Worm (Caenorhabditis elegans) whole organism, young adult: Measurements from ENCODE around the gene srx-19.
A peak's percentile ranks its signal among the peaks of the same experiment; 100 is the strongest.

Source experiments
- F10E7.11 ChIP-seq: sonication (generic microtip); optimal IDR thresholded peaks from 2 replicates; lab custom pipeline; 2017; ENCODE audit warnings: mild to moderate bottlenecking, missing genetic modification characterization, moderate library complexity, missing compliant biosample characterization
- F22D6.2 ChIP-seq: sonication (generic microtip); optimal IDR thresholded peaks from 2 replicates; lab custom pipeline; 2016; ENCODE audit warnings: mild to moderate bottlenecking, missing genetic modification characterization, missing compliant biosample characterization
- F23B12.7 ChIP-seq: sonication (generic microtip); optimal IDR thresholded peaks from 2 replicates; lab custom pipeline; 2017; ENCODE audit warnings: missing genetic modification characterization, mild to moderate bottlenecking, missing compliant biosample characterization, antibody characterized with exemption, moderate library complexity; ENCODE audit not compliant: insufficient read depth
- F33H1.4 ChIP-seq: fragments of 200-800 bp; sonication (Bioruptor generic); IDR thresholded peaks from 2 replicates; pipeline ENCODE4 v1.3.6; 2022; ENCODE audit warnings: missing genetic modification reagents, missing genetic modification characterization, missing compliant biosample characterization
- F49E8.2 ChIP-seq: sonication (generic microtip); optimal IDR thresholded peaks from 3 replicates; lab custom pipeline; 2017; ENCODE audit warnings: missing genetic modification characterization, mild to moderate bottlenecking, missing compliant biosample characterization, antibody characterized with exemption, moderate library complexity; ENCODE audit not compliant: insufficient read depth
- F52B5.7 ChIP-seq: sonication (generic microtip); optimal IDR thresholded peaks from 2 replicates; lab custom pipeline; 2016; ENCODE audit warnings: mild to moderate bottlenecking, missing genetic modification characterization, missing compliant biosample characterization
- F57A8.1 ChIP-seq: fragments of 200-800 bp; sonication (Bioruptor generic); optimal IDR thresholded peaks from 2 replicates; lab custom pipeline; 2018; ENCODE audit warnings: mild to moderate bottlenecking, missing genetic modification characterization, moderate library complexity, missing compliant biosample characterization
- K12H6.12 ChIP-seq: fragments of 200-800 bp; sonication (Bioruptor generic); optimal IDR thresholded peaks from 2 replicates; lab custom pipeline; 2018; ENCODE audit warnings: mild to moderate bottlenecking, missing genetic modification characterization, missing compliant biosample characterization
- Y53F4B.3 ChIP-seq: fragments of 200-800 bp; sonication (Bioruptor generic); IDR thresholded peaks from 2 replicates; pipeline ENCODE4 v1.3.6; 2022; ENCODE audit warnings: missing genetic modification reagents, missing genetic modification characterization, missing compliant biosample characterization
- Y53G8AR.9 ChIP-seq: fragments of 200-800 bp; sonication (Bioruptor generic); conservative IDR thresholded peaks from 2 replicates; pipeline ENCODE4 v1.3.6; 2022; ENCODE audit warnings: missing genetic modification reagents, missing genetic modification characterization, missing compliant biosample characterization
- aptf-3 ChIP-seq: fragments of 200-800 bp; sonication (Bioruptor generic); IDR thresholded peaks from 2 replicates; pipeline ENCODE4 v1.3.6; 2022; ENCODE audit warnings: missing genetic modification characterization, missing compliant biosample characterization
- attf-3 ChIP-seq: fragments of 200-800 bp; sonication (Bioruptor generic); conservative IDR thresholded peaks from 2 replicates; pipeline ENCODE4 v1.3.6; 2022; ENCODE audit warnings: missing genetic modification reagents, missing genetic modification characterization, missing compliant biosample characterization
- bed-1 ChIP-seq: fragments of 200-800 bp; sonication (Bioruptor generic); IDR thresholded peaks from 2 replicates; pipeline ENCODE4 v1.3.6; 2022; ENCODE audit warnings: missing genetic modification reagents, missing genetic modification characterization, missing compliant biosample characterization
- bed-2 ChIP-seq: fragments of 200-800 bp; sonication (Bioruptor generic); IDR thresholded peaks from 2 replicates; pipeline ENCODE4 v1.3.6; 2022; ENCODE audit warnings: missing genetic modification reagents, missing genetic modification characterization, missing compliant biosample characterization
- ccch-3 ChIP-seq: fragments of 200-800 bp; sonication (Bioruptor generic); optimal IDR thresholded peaks from 2 replicates; lab custom pipeline; 2018; ENCODE audit warnings: mild to moderate bottlenecking, missing genetic modification characterization, missing compliant biosample characterization
- cebp-1 ChIP-seq, 2 experiments: fragments of 200-800 bp in 1 of 2; sonication (Bioruptor generic) in 1 of 2; sonication (generic microtip) in 1 of 2; IDR thresholded peaks in 1 of 2; optimal IDR thresholded peaks in 1 of 2; 2 replicates each; pipeline versions ENCODE4 v1.3.6 to Lab custom; 2017 to 2022; ENCODE audit warnings: missing compliant biosample characterization in 2 of 2, missing genetic modification characterization in 2 of 2, mild to moderate bottlenecking in 1 of 2, missing genetic modification reagents in 1 of 2, moderate library complexity in 1 of 2
- ceh-91 ChIP-seq: fragments of 200-800 bp; sonication (Bioruptor generic); IDR thresholded peaks from 2 replicates; pipeline ENCODE4 v1.3.6; 2022; ENCODE audit warnings: missing genetic modification reagents, missing genetic modification characterization, missing compliant biosample characterization
- die-1 ChIP-seq: sonication (generic microtip); optimal IDR thresholded peaks from 2 replicates; lab custom pipeline; 2016; ENCODE audit warnings: missing genotype, mild to moderate bottlenecking, missing genetic modification characterization, missing compliant biosample characterization
- dox-1 ChIP-seq: fragments of 200-800 bp; sonication (Bioruptor generic); IDR thresholded peaks from 2 replicates; pipeline ENCODE4 v1.3.6; 2022; ENCODE audit warnings: missing genetic modification reagents, missing genetic modification characterization, missing compliant biosample characterization
- dpff-1 ChIP-seq: sonication (generic microtip); optimal IDR thresholded peaks from 2 replicates; lab custom pipeline; 2017; ENCODE audit warnings: mild to moderate bottlenecking, missing genetic modification characterization, missing compliant biosample characterization
- ekl-4 ChIP-seq: fragments of 200-800 bp; sonication (Bioruptor generic); IDR thresholded peaks from 2 replicates; pipeline ENCODE4 v1.3.6; 2022; ENCODE audit warnings: missing genetic modification reagents, missing genetic modification characterization, missing compliant biosample characterization
- ets-4 ChIP-seq: fragments of 200-800 bp; sonication (Bioruptor generic); optimal IDR thresholded peaks from 2 replicates; lab custom pipeline; 2018; ENCODE audit warnings: mild to moderate bottlenecking, missing genetic modification characterization, missing compliant biosample characterization
- fkh-3 ChIP-seq: sonication (generic microtip); optimal IDR thresholded peaks from 2 replicates; lab custom pipeline; 2016; ENCODE audit warnings: mild to moderate bottlenecking, missing genetic modification characterization, missing compliant biosample characterization
- hlh-12 ChIP-seq: sonication (generic microtip); optimal IDR thresholded peaks from 2 replicates; lab custom pipeline; 2016; ENCODE audit warnings: missing genetic modification characterization, missing compliant biosample characterization
- hmg-1.2 ChIP-seq: fragments of 200-800 bp; sonication (Bioruptor generic); IDR thresholded peaks from 2 replicates; pipeline ENCODE4 v1.3.6; 2022; ENCODE audit warnings: missing genetic modification reagents, missing genetic modification characterization, missing compliant biosample characterization
- hsf-1 ChIP-seq: fragments of 200-800 bp; sonication (Bioruptor generic); IDR thresholded peaks from 2 replicates; pipeline ENCODE4 v1.3.6; 2022; ENCODE audit warnings: missing genetic modification reagents, missing genetic modification characterization, missing compliant biosample characterization
- lin-26 ChIP-seq: fragments of 200-800 bp; sonication (Bioruptor generic); IDR thresholded peaks from 2 replicates; pipeline ENCODE4 v1.3.6; 2022; ENCODE audit warnings: missing genetic modification reagents, missing genetic modification characterization, missing compliant biosample characterization
- lin-54 ChIP-seq: fragments of 200-800 bp; sonication (Bioruptor generic); optimal IDR thresholded peaks from 2 replicates; lab custom pipeline; 2018; ENCODE audit warnings: mild to moderate bottlenecking, missing genetic modification characterization, missing compliant biosample characterization
- lsl-1 ChIP-seq: fragments of 200-800 bp; sonication (Bioruptor generic); optimal IDR thresholded peaks from 2 replicates; lab custom pipeline; 2018; ENCODE audit warnings: mild to moderate bottlenecking, missing genetic modification characterization, moderate library complexity, missing compliant biosample characterization
- madf-10 ChIP-seq: sonication (generic microtip); optimal IDR thresholded peaks from 2 replicates; lab custom pipeline; 2016; ENCODE audit warnings: mild to moderate bottlenecking, missing genetic modification characterization, missing compliant biosample characterization
- madf-3 ChIP-seq: fragments of 200-800 bp; sonication (Bioruptor generic); IDR thresholded peaks from 2 replicates; pipeline ENCODE4 v1.3.6; 2022; ENCODE audit warnings: missing genetic modification reagents, missing genetic modification characterization, missing compliant biosample characterization
- madf-8 ChIP-seq: fragments of 200-800 bp; sonication (Bioruptor generic); conservative IDR thresholded peaks from 2 replicates; pipeline ENCODE4 v1.3.6; 2022; ENCODE audit warnings: missing genetic modification reagents, missing genetic modification characterization, missing compliant biosample characterization
- nfya-1 ChIP-seq: sonication (generic microtip); optimal IDR thresholded peaks from 2 replicates; lab custom pipeline; 2017; ENCODE audit warnings: antibody characterized with exemption, missing compliant biosample characterization, missing genetic modification characterization, borderline replicate concordance; ENCODE audit not compliant: insufficient read depth
- nhr-80 ChIP-seq: sonication (generic microtip); optimal IDR thresholded peaks from 2 replicates; lab custom pipeline; 2016; ENCODE audit warnings: missing genetic modification characterization, missing compliant biosample characterization
- nhr-90 ChIP-seq: sonication (generic microtip); optimal IDR thresholded peaks from 2 replicates; lab custom pipeline; 2016; ENCODE audit warnings: missing genotype, mild to moderate bottlenecking, missing genetic modification characterization, missing compliant biosample characterization
- pbrm-1 ChIP-seq: fragments of 200-800 bp; sonication (Bioruptor generic); IDR thresholded peaks from 2 replicates; pipeline ENCODE4 v1.3.6; 2022; ENCODE audit warnings: missing genetic modification reagents, missing genetic modification characterization, missing compliant biosample characterization
- rpc-1 ChIP-seq, 2 experiments: fragments of 150-350 bp in 1 of 2; sonication (generic microtip) in 1 of 2; optimal IDR thresholded peaks; 2 replicates each; lab custom pipeline; 2014 to 2018; ENCODE audit warnings: missing biosample characterization in 1 of 2, missing genetic modification characterization in 1 of 2, missing genetic modification reagents in 1 of 2, missing genotype in 1 of 2
- sdz-38 ChIP-seq: sonication (generic microtip); optimal IDR thresholded peaks from 2 replicates; lab custom pipeline; 2016; ENCODE audit warnings: missing genotype, missing genetic modification characterization, missing compliant biosample characterization
- sea-2 ChIP-seq: fragments of 200-800 bp; sonication (Bioruptor generic); IDR thresholded peaks from 2 replicates; pipeline ENCODE4 v1.3.6; 2022; ENCODE audit warnings: missing genetic modification characterization, missing compliant biosample characterization
- snpc-1.1 ChIP-seq: sonication (generic microtip); optimal IDR thresholded peaks from 2 replicates; lab custom pipeline; 2017; ENCODE audit warnings: missing genetic modification characterization, mild to moderate bottlenecking, missing compliant biosample characterization, antibody characterized with exemption, moderate library complexity, missing genotype, missing genetic modification reagents; ENCODE audit not compliant: insufficient read depth
- somi-1 ChIP-seq: fragments of 200-800 bp; sonication (Bioruptor generic); optimal IDR thresholded peaks from 2 replicates; lab custom pipeline; 2018; ENCODE audit warnings: mild to moderate bottlenecking, missing genetic modification characterization, missing compliant biosample characterization
- tbp1 ChIP-seq: fragments of 200-800 bp; sonication (Bioruptor generic); optimal IDR thresholded peaks from 2 replicates; lab custom pipeline; 2018; ENCODE audit warnings: mild to moderate bottlenecking, missing genetic modification characterization, missing compliant biosample characterization
- ztf-18 ChIP-seq: sonication (generic microtip); optimal IDR thresholded peaks from 2 replicates; lab custom pipeline; 2016; ENCODE audit warnings: missing genotype, mild to moderate bottlenecking, missing genetic modification characterization, missing compliant biosample characterization
- ztf-22 ChIP-seq: fragments of 200-800 bp; sonication (Bioruptor generic); optimal IDR thresholded peaks from 2 replicates; lab custom pipeline; 2018; ENCODE audit warnings: mild to moderate bottlenecking, missing genetic modification characterization, moderate library complexity, missing compliant biosample characterization
- ztf-26 ChIP-seq: sonication (generic microtip); optimal IDR thresholded peaks from 2 replicates; lab custom pipeline; 2017; ENCODE audit warnings: missing genetic modification characterization, missing compliant biosample characterization
- ztf-6 ChIP-seq: fragments of 200-800 bp; sonication (Bioruptor generic); IDR thresholded peaks from 2 replicates; pipeline ENCODE4 v1.3.6; 2022; ENCODE audit warnings: missing genetic modification reagents, missing genetic modification characterization, missing compliant biosample characterization

The srx-19 gene

DNA sequence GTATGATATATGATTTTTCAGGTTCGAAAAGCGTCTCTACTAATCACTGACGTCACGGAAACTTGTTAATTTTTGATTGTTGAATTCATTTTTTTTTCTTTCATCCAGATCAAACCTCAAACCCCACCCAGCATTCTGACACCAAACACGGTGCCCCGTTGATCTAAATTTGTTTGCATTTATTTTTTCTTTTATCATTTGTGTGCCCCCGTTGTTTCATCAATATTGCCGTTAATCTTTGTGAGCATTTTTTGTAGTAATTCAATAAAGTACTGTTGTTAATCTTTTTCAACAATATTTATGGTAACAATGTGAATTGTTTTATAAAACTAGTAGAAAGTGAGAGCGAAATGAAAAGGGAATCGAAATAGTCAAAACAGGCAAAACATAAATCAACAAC lies 43.8 kb downstream of the srx-19 start (continued):
- TF ChIP-seq tbp1 (GFP tag; lab: Kevin White, UChicago) (no peak), snpc-1.1 (peak; percentile 47), rpc-1 (optimal IDR thresholded peaks at IDR 0.05; lab: Kevin White, UChicago) (no peak), rpc-1 (tag; optimal IDR thresholded peaks at IDR 0.05; lab: Kevin White, UChicago) (no peak)

ce11 chrIV:6919318-6919717 lies 46.3 kb downstream of the srx-19 start, which contains the start of gene ruvb-2:
Gene ruvb-2 (minus strand): TSS chrIV:6919406.
- no peak for TF ChIP-seq hsf-1
- TF ChIP-seq aptf-3 (GFP tag; lab: Robert Waterston, UW), result no peak
- peak; percentile 56 for TF ChIP-seq nhr-80 (tag; lab: Kevin White, UChicago)
- no peak for TF ChIP-seq bed-1 (GFP tag; lab: Robert Waterston, UW)
- no peak for TF ChIP-seq lin-26 (GFP tag; lab: Robert Waterston, UW)
- TF ChIP-seq F22D6.2 (tag; lab: Kevin White, UChicago), result no peak
- TF ChIP-seq lsl-1 (GFP tag; lab: Kevin White, UChicago), result peak; percentile 65
- no peak for TF ChIP-seq ztf-6 (GFP tag; lab: Robert Waterston, UW)
- TF ChIP-seq pbrm-1 (GFP tag; lab: Robert Waterston, UW), result peak; percentile 70; the same call in 1 of the 2 replicates
- peak; percentile 36 for TF ChIP-seq ceh-91
- no peak for TF ChIP-seq ets-4 (GFP tag; lab: Kevin White, UChicago)
- TF ChIP-seq F49E8.2 (tag; lab: Kevin White, UChicago), result no peak
- no peak for TF ChIP-seq dpff-1 (tag; lab: Kevin White, UChicago)
- no peak for TF ChIP-seq Y53F4B.3 (GFP tag; lab: Robert Waterston, UW)
- peak; percentile 65; the same call in 1 of the 2 replicates for TF ChIP-seq attf-3 (GFP tag; lab: Robert Waterston, UW)
- no peak for TF ChIP-seq sea-2 (GFP tag; lab: Robert Waterston, UW)
- no peak for TF ChIP-seq ztf-22
- peak; percentile 65 for TF ChIP-seq somi-1 (GFP tag; lab: Kevin White, UChicago)
- TF ChIP-seq ekl-4 (GFP tag; lab: Robert Waterston, UW), result peak; percentile 54; the same call in 1 of the 2 replicates
- TF ChIP-seq nfya-1 (tag; lab: Kevin White, UChicago), result no peak
- peak; percentile 62 for TF ChIP-seq Y53G8AR.9
- TF ChIP-seq K12H6.12 (tag; lab: Kevin White, UChicago), result peak; percentile 22
- TF ChIP-seq F57A8.1, result no peak
- no peak for TF ChIP-seq madf-10
- TF ChIP-seq ztf-18 (tag; lab: Kevin White, UChicago), result peak; percentile 97
- TF ChIP-seq F10E7.11 (tag; lab: Kevin White, UChicago), result no peak
- no peak for TF ChIP-seq bed-2 (GFP tag; lab: Robert Waterston, UW)
- TF ChIP-seq hmg-1.2 (GFP tag; lab: Robert Waterston, UW), result peak; percentile 57
- no peak for TF ChIP-seq fkh-3 (tag; lab: Kevin White, UChicago)
- no peak for TF ChIP-seq ccch-3
- TF ChIP-seq dox-1 (GFP tag; lab: Robert Waterston, UW), result no peak; the same call in 1 of the 2 replicates
- no peak for TF ChIP-seq madf-3 (GFP tag; lab: Robert Waterston, UW)
- TF ChIP-seq F33H1.4, result peak; percentile 77
- TF ChIP-seq die-1, result no peak
- no peak for TF ChIP-seq hlh-12 (tag; lab: Kevin White, UChicago)
- no peak for TF ChIP-seq cebp-1 (GFP tag; IDR thresholded peaks at IDR 0.05; lab: Robert Waterston, UW)
- TF ChIP-seq cebp-1 (tag; optimal IDR thresholded peaks at IDR 0.05; lab: Kevin White, UChicago), result no peak
- TF ChIP-seq lin-54 (GFP tag; lab: Kevin White, UChicago), result peak; percentile 91
- peak; percentile 17 for TF ChIP-seq ztf-26 (tag; lab: Kevin White, UChicago)
- TF ChIP-seq madf-8, result no peak; the same call in 1 of the 2 replicates
- TF ChIP-seq nhr-90 (tag; lab: Kevin White, UChicago), result no peak
- TF ChIP-seq F23B12.7 (tag; lab: Kevin White, UChicago), result peak; percentile 71
- no peak for TF ChIP-seq F52B5.7 (tag; lab: Kevin White, UChicago)
- TF ChIP-seq sdz-38 (tag; lab: Kevin White, UChicago), result no peak
